Fruit fly (Drosophila melanogaster): ENCODE measurements around the gene CG17777.
A peak's percentile ranks its signal among the peaks of the same experiment; 100 is the strongest.

The CG17777 gene

dm6 chrX:2203766-2204165, 17.1 kb downstream of the CG17777 start, which contains the start of gene FarO:
TSS of gene FarO (minus strand) at chrX:2203866.
- TF ChIP-seq cnc (optimal IDR thresholded peaks at IDR 0.05) (no peak), kay (GFP tag; ENCODE audit: borderline replicate concordance) (no peak), CG7101 (tag; optimal IDR thresholded peaks at IDR 0.05) (no peak), CG14711 (tag; optimal IDR thresholded peaks at IDR 0.05) (no peak), toe (GFP tag; optimal IDR thresholded peaks at IDR 0.05) (no peak), Clk (GFP tag; optimal IDR thresholded peaks at IDR 0.05) (no peak), CG1620 (GFP tag; optimal IDR thresholded peaks at IDR 0.05) (no peak), CG5204 (GFP tag; optimal IDR thresholded peaks at IDR 0.05) (no peak), pad (GFP tag; optimal IDR thresholded peaks at IDR 0.05) (no peak), Hr96 (GFP tag; optimal IDR thresholded peaks at IDR 0.05) (no peak), CG12768 (GFP tag; optimal IDR thresholded peaks at IDR 0.05) (no peak), ovo (GFP tag; optimal IDR thresholded peaks at IDR 0.05) (no peak), tj (GFP tag; optimal IDR thresholded peaks at IDR 0.05) (no peak), Mnt (GFP tag; optimal IDR thresholded peaks at IDR 0.05) (no peak), CG33017 (tag; optimal IDR thresholded peaks at IDR 0.05) (no peak), cic (GFP tag; optimal IDR thresholded peaks at IDR 0.05) (no peak), CG11617 (GFP tag; optimal IDR thresholded peaks at IDR 0.05) (no peak)

dm6 chrX:2208641-2209241, 22.1 kb downstream of the CG17777 start:
- TF ChIP-seq cnc (optimal IDR thresholded peaks at IDR 0.05) (no peak), kay (GFP tag; ENCODE audit: borderline replicate concordance) (no peak), CG7101 (tag; optimal IDR thresholded peaks at IDR 0.05) (no peak)

- no peak for TF ChIP-seq cic (GFP tag; optimal IDR thresholded peaks at IDR 0.05)
- TF ChIP-seq CG11617 (GFP tag; optimal IDR thresholded peaks at IDR 0.05) = no peak
- no peak for TF ChIP-seq Mnt (GFP tag; optimal IDR thresholded peaks at IDR 0.05)
- TF ChIP-seq CG33017 (tag; optimal IDR thresholded peaks at IDR 0.05) = no peak
- TF ChIP-seq Hr96 (GFP tag; optimal IDR thresholded peaks at IDR 0.05) = peak; percentile 17
- TF ChIP-seq toe (GFP tag; optimal IDR thresholded peaks at IDR 0.05) = no peak
- no peak for TF ChIP-seq Crg-1 (GFP tag; optimal IDR thresholded peaks at IDR 0.05)
- no peak for TF ChIP-seq CG1620 (GFP tag; optimal IDR thresholded peaks at IDR 0.05)
- peak; percentile 12 for TF ChIP-seq CG14711 (tag; optimal IDR thresholded peaks at IDR 0.05)
These were observed 25.7 kb downstream of the CG17777 start for dm6 chrX:2212327-2212820.

dm6 chrX:2213759-2214406, 27.2 kb downstream of the CG17777 start, which contains the start of gene SmydA-8:
TSS of gene SmydA-8 (minus strand) at chrX:2213809.
- no peak for TF ChIP-seq Mnt (GFP tag; optimal IDR thresholded peaks at IDR 0.05)
- TF ChIP-seq bab1 (GFP tag; optimal IDR thresholded peaks at IDR 0.05) = peak; percentile 31
- peak; percentile 45 for TF ChIP-seq kay (GFP tag; ENCODE audit: borderline replicate concordance)

- TF ChIP-seq Hr96 (GFP tag; optimal IDR thresholded peaks at IDR 0.05) (no peak), tj (GFP tag; optimal IDR thresholded peaks at IDR 0.05) (no peak), CG14711 (tag; optimal IDR thresholded peaks at IDR 0.05) (no peak), bab1 (GFP tag; optimal IDR thresholded peaks at IDR 0.05) (no peak)
These were observed 31.8 kb downstream of the CG17777 start for dm6 chrX:2218455-2218854.

dm6 chrX:2219246-2219645, 32.6 kb downstream of the CG17777 start:
- TF ChIP-seq cic (GFP tag; optimal IDR thresholded peaks at IDR 0.05) = no peak

dm6 chrX:2219899-2220298, 33.2 kb downstream of the CG17777 start:
- TF ChIP-seq CG7101 (tag; optimal IDR thresholded peaks at IDR 0.05) (no peak), bab1 (GFP tag; optimal IDR thresholded peaks at IDR 0.05) (no peak), CG1620 (GFP tag; optimal IDR thresholded peaks at IDR 0.05) (no peak), tj (GFP tag; optimal IDR thresholded peaks at IDR 0.05) (no peak), CG5204 (GFP tag; optimal IDR thresholded peaks at IDR 0.05) (no peak), CG12768 (GFP tag; optimal IDR thresholded peaks at IDR 0.05) (no peak), pad (GFP tag; optimal IDR thresholded peaks at IDR 0.05) (no peak), CG11617 (GFP tag; optimal IDR thresholded peaks at IDR 0.05) (no peak), CG14711 (tag; optimal IDR thresholded peaks at IDR 0.05) (no peak), ovo (GFP tag; optimal IDR thresholded peaks at IDR 0.05) (no peak), Crg-1 (GFP tag; optimal IDR thresholded peaks at IDR 0.05) (no peak), Clk (GFP tag; optimal IDR thresholded peaks at IDR 0.05) (no peak), cic (GFP tag; optimal IDR thresholded peaks at IDR 0.05) (no peak)

- TF ChIP-seq tj (GFP tag; optimal IDR thresholded peaks at IDR 0.05) = no peak
- TF ChIP-seq CG14711 (tag; optimal IDR thresholded peaks at IDR 0.05) = no peak
- TF ChIP-seq Crg-1 (GFP tag; optimal IDR thresholded peaks at IDR 0.05) = no peak
- TF ChIP-seq CG7101 (tag; optimal IDR thresholded peaks at IDR 0.05) = no peak
- TF ChIP-seq toe (GFP tag; optimal IDR thresholded peaks at IDR 0.05) = no peak
- no peak for TF ChIP-seq CG5204 (GFP tag; optimal IDR thresholded peaks at IDR 0.05)
- TF ChIP-seq CG12768 (GFP tag; optimal IDR thresholded peaks at IDR 0.05) = no peak
- TF ChIP-seq bab1 (GFP tag; optimal IDR thresholded peaks at IDR 0.05) = no peak
- TF ChIP-seq Hr96 (GFP tag; optimal IDR thresholded peaks at IDR 0.05) = no peak
These were observed 34.9 kb downstream of the CG17777 start for dm6 chrX:2221598-2221997.
